Worm (Caenorhabditis elegans) whole organism, L4 larva: ENCODE measurements around the gene srt-34.

Source experiments
- F44E2.7 ChIP-seq: fragments of 200-800 bp; sonication (Bioruptor generic); IDR thresholded peaks from 2 replicates; pipeline ENCODE4 v2.1.2; 2022; ENCODE audit warnings: missing genetic modification characterization, missing compliant biosample characterization
- Y48G9A.11 ChIP-seq: fragments of 200-800 bp; sonication (Bioruptor generic); IDR thresholded peaks from 2 replicates; pipeline ENCODE4 v1.3.6; 2022; ENCODE audit warnings: missing genetic modification reagents, missing genetic modification characterization, missing compliant biosample characterization
- Y5F2A.4 ChIP-seq: fragments of 200-800 bp; sonication (Bioruptor generic); optimal IDR thresholded peaks from 2 replicates; lab custom pipeline; 2018; ENCODE audit warnings: mild to moderate bottlenecking, missing genetic modification characterization, missing compliant biosample characterization
- Y75B8A.6 ChIP-seq: fragments of 200-800 bp; sonication (Bioruptor generic); IDR thresholded peaks from 2 replicates; pipeline ENCODE4 v1.3.6; 2022; ENCODE audit warnings: missing genetic modification reagents, missing genetic modification characterization, missing compliant biosample characterization
- aha-1 ChIP-seq: fragments of 150-350 bp; peaks from one replicate; lab custom pipeline; 2014; ENCODE audit warnings: missing biosample characterization, missing genetic modification characterization
- ceh-28 ChIP-seq: fragments of 150-350 bp; optimal IDR thresholded peaks from 2 replicates; lab custom pipeline; 2014; ENCODE audit warnings: missing biosample characterization, missing genetic modification reagents, missing genetic modification characterization
- ceh-44 ChIP-seq: fragments of 200-800 bp; sonication (Bioruptor generic); IDR thresholded peaks from 2 replicates; pipeline ENCODE4 v1.3.6; 2022; ENCODE audit warnings: missing genetic modification reagents, missing genetic modification characterization, missing compliant biosample characterization
- ces-1 ChIP-seq: fragments of 150-350 bp; sonication (generic microtip); optimal IDR thresholded peaks from 4 replicates; lab custom pipeline; 2014; ENCODE audit warnings: missing biosample characterization, missing genetic modification reagents, missing genetic modification characterization
- daf-12 ChIP-seq: fragments of 150-350 bp; optimal IDR thresholded peaks from 2 replicates; lab custom pipeline; 2014; ENCODE audit warnings: missing biosample characterization, missing genetic modification reagents, missing genetic modification characterization
- daf-16 ChIP-seq, 3 experiments: sonication (generic microtip); optimal IDR thresholded peaks; 2 replicates each; lab custom pipeline; 2016 to 2017; ENCODE audit warnings: missing genetic modification characterization in 3 of 3, missing genetic modification reagents in 3 of 3, mild to moderate bottlenecking in 2 of 3, missing compliant biosample characterization in 2 of 3, missing biosample characterization in 1 of 3, moderate library complexity in 1 of 3
- daf-19 ChIP-seq: fragments of 200-800 bp; sonication (Bioruptor generic); conservative IDR thresholded peaks from 2 replicates; pipeline ENCODE4 v1.3.6; 2022; ENCODE audit warnings: missing genetic modification characterization, missing compliant biosample characterization
- daf-8 ChIP-seq: fragments of 200-800 bp; sonication (Bioruptor generic); IDR thresholded peaks from 2 replicates; pipeline ENCODE4 v1.3.6; 2022; ENCODE audit warnings: missing genetic modification characterization, missing compliant biosample characterization
- dve-1 ChIP-seq: sonication (generic microtip); optimal IDR thresholded peaks from 2 replicates; lab custom pipeline; 2017; ENCODE audit warnings: antibody characterized with exemption, mild to moderate bottlenecking, missing genetic modification characterization, missing compliant biosample characterization; ENCODE audit not compliant: insufficient read depth
- lim-7 ChIP-seq: fragments of 200-800 bp; sonication (Bioruptor generic); IDR thresholded peaks from 2 replicates; pipeline ENCODE4 v1.3.6; 2022; ENCODE audit warnings: missing genetic modification characterization, missing compliant biosample characterization
- lin-13 ChIP-seq: fragments of 150-350 bp; optimal IDR thresholded peaks from 2 replicates; lab custom pipeline; 2014; ENCODE audit warnings: missing biosample characterization, missing genetic modification reagents, missing genetic modification characterization
- lin-15B ChIP-seq: fragments of 150-350 bp; sonication (generic microtip); optimal IDR thresholded peaks from 3 replicates; lab custom pipeline; 2014; ENCODE audit warnings: missing biosample characterization, missing genetic modification characterization
- lir-3 ChIP-seq: sonication (generic microtip); optimal IDR thresholded peaks from 2 replicates; lab custom pipeline; 2016; ENCODE audit warnings: mild to moderate bottlenecking, missing genetic modification characterization, missing compliant biosample characterization
- madf-9 ChIP-seq: fragments of 200-800 bp; sonication (Bioruptor generic); conservative IDR thresholded peaks from 2 replicates; pipeline ENCODE4 v1.3.6; 2022; ENCODE audit warnings: missing genetic modification reagents, missing genetic modification characterization, missing compliant biosample characterization
- mes-2 ChIP-seq: sonication (generic microtip); optimal IDR thresholded peaks from 2 replicates; lab custom pipeline; 2016; ENCODE audit warnings: missing genotype, mild to moderate bottlenecking, missing genetic modification characterization, missing compliant biosample characterization; ENCODE audit not compliant: poor library complexity, severe bottlenecking
- mxl-2 ChIP-seq: fragments of 200-800 bp; sonication (Bioruptor generic); conservative IDR thresholded peaks from 2 replicates; pipeline ENCODE4 v1.3.6; 2022; ENCODE audit warnings: missing genetic modification reagents, missing genetic modification characterization, missing compliant biosample characterization
- mxl-3 ChIP-seq: fragments of 200-800 bp; sonication (Bioruptor generic); optimal IDR thresholded peaks from 2 replicates; lab custom pipeline; 2018; ENCODE audit warnings: mild to moderate bottlenecking, missing genetic modification characterization, missing compliant biosample characterization
- nhr-41 ChIP-seq: fragments of 200-800 bp; sonication (Bioruptor generic); IDR thresholded peaks from 2 replicates; pipeline ENCODE4 v1.3.6; 2022; ENCODE audit warnings: missing genetic modification reagents, missing genetic modification characterization, missing compliant biosample characterization
- saeg-2 ChIP-seq: fragments of 200-800 bp; sonication (Bioruptor generic); IDR thresholded peaks from 2 replicates; pipeline ENCODE4 v1.3.6; 2022; ENCODE audit warnings: missing genetic modification reagents, missing genetic modification characterization, missing compliant biosample characterization
- set-16 ChIP-seq: fragments of 200-800 bp; sonication (Bioruptor generic); IDR thresholded peaks from 2 replicates; pipeline ENCODE4 v1.3.6; 2022; ENCODE audit warnings: missing genetic modification reagents, missing genetic modification characterization, missing compliant biosample characterization
- snpc-4 ChIP-seq: fragments of 150-350 bp; optimal IDR thresholded peaks from 2 replicates; lab custom pipeline; 2014; ENCODE audit warnings: missing biosample characterization, missing genetic modification characterization
- spr-3 ChIP-seq: fragments of 200-800 bp; sonication (Bioruptor generic); optimal IDR thresholded peaks from 2 replicates; lab custom pipeline; 2018; ENCODE audit warnings: mild to moderate bottlenecking, missing genetic modification characterization, missing compliant biosample characterization
- tag-97 ChIP-seq: fragments of 200-800 bp; sonication (Bioruptor generic); IDR thresholded peaks from 2 replicates; pipeline ENCODE4 v1.3.6; 2022; ENCODE audit warnings: missing genetic modification characterization, missing compliant biosample characterization
- unc-62 ChIP-seq, 3 experiments: fragments of 150-350 bp in 1 of 3; sonication (generic microtip); optimal IDR thresholded peaks in 2 of 3; peaks in 1 of 3; 1 replicate in 1 of 3; 2 replicates in 2 of 3; lab custom pipeline; 2014 to 2017; ENCODE audit warnings: missing biosample characterization in 3 of 3, missing genetic modification characterization in 3 of 3, missing genetic modification reagents in 3 of 3, missing genotype in 1 of 3
- zfp-3 ChIP-seq: fragments of 200-800 bp; sonication (Bioruptor generic); conservative IDR thresholded peaks from 2 replicates; pipeline ENCODE4 v1.3.6; 2022; ENCODE audit warnings: missing genetic modification reagents, missing genetic modification characterization, missing compliant biosample characterization
- zip-11 ChIP-seq: fragments of 200-800 bp; sonication (Bioruptor generic); IDR thresholded peaks from 2 replicates; pipeline ENCODE4 v1.3.6; 2022; ENCODE audit warnings: missing genetic modification characterization, missing compliant biosample characterization
- ztf-7 ChIP-seq: fragments of 150-350 bp; optimal IDR thresholded peaks from 2 replicates; lab custom pipeline; 2014; ENCODE audit warnings: missing biosample characterization, missing genetic modification characterization

The srt-34 gene

DNA sequence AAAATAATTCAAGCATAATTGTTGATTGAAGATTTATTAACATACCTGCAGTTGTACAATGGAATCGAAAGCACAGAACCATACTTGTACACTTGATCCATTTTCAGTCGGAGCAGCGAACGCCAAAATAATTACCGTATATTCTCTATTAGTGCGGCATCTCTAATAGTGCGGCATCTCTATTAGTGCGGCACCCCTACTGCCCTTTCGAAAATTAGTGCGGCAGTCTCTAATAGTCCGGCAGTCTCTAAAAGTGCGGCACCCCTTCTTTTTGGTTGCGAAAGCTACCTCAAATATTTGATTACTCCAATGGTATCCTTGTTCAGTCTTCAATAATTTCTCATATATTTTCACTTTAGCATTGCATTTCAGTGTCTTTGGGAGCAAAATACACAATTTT lies at the start of gene srt-34:
Gene srt-34 (minus strand): TSS at position 101 of the 400 bp plus-strand sequence.
- TF ChIP-seq madf-9 (GFP tag; lab: Robert Waterston, UW), result no peak
- no peak for TF ChIP-seq ceh-28
- TF ChIP-seq daf-16 (GFP tag; optimal IDR thresholded peaks at IDR 0.05; lab: Kevin White, UChicago), result no peak
- no peak for TF ChIP-seq daf-16 (tag; optimal IDR thresholded peaks at IDR 0.05; lab: Kevin White, UChicago)
- TF ChIP-seq mxl-2 (GFP tag; lab: Robert Waterston, UW), result no peak
- no peak for TF ChIP-seq nhr-41 (GFP tag; lab: Robert Waterston, UW)
- TF ChIP-seq Y5F2A.4 (GFP tag; lab: Kevin White, UChicago), result no peak
- TF ChIP-seq ces-1 (GFP tag; lab: Kevin White, UChicago), result no peak
- no peak for TF ChIP-seq mes-2

ce11 chrV:2864899-2865298 lies 46.9 kb upstream of the srt-34 start, which contains the start of gene srh-240:
srh-240 (plus strand) TSS chrV:2865199.
- TF ChIP-seq snpc-4 (no peak), dve-1 (tag; lab: Kevin White, UChicago) (no peak), daf-8 (GFP tag; lab: Robert Waterston, UW) (no peak), mxl-3 (GFP tag; lab: Kevin White, UChicago) (no peak), lim-7 (no peak), daf-19 (no peak), saeg-2 (GFP tag; lab: Robert Waterston, UW) (no peak), lir-3 (tag; lab: Kevin White, UChicago) (no peak), daf-16 (GFP tag; optimal IDR thresholded peaks at IDR 0.05; lab: Kevin White, UChicago) (no peak), daf-16 (tag; optimal IDR thresholded peaks at IDR 0.05; lab: Kevin White, UChicago) (no peak), set-16 (GFP tag; lab: Robert Waterston, UW) (no peak), F44E2.7 (GFP tag; lab: Robert Waterston, UW) (no peak), ceh-28 (no peak), daf-12 (tag; lab: Kevin White, UChicago) (no peak), tag-97 (GFP tag; lab: Robert Waterston, UW) (no peak), ceh-44 (no peak)

DNA sequence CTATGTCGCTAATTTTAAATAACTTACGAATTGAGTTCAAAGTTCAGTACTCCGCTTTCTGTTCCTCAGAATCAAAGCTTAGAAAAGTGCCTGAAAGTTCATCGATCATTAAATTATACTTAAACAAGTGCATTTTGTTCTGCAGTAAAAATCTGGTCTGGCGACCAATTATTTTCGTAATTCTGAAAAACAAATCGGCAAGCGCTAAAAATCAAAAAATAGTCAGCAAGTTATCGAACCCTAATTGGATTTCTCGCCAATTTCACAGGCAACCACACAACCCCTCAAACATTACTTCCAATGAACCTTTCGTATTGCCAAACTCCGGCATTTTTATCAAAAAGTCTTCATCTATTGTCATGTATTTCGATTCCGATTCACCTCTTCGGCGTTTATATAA lies 45.0 kb upstream of the srt-34 start, which contains the start of gene srh-272:
Gene srh-272 (plus strand): TSS at position 301 of the 400 bp plus-strand sequence.
- TF ChIP-seq lin-15B (no peak), ztf-7 (tag; lab: Kevin White, UChicago) (no peak)

ce11 chrV:2861505-2861904 lies 43.5 kb upstream of the srt-34 start, which contains the start of gene srh-270:
srh-270 (minus strand) TSS chrV:2861605.
- TF ChIP-seq unc-62 (GFP tag; optimal IDR thresholded peaks at IDR 0.05 in 1 of 2; lab: Kevin White, UChicago) (peak in 1 of 2 experiments; percentile 17), unc-62 (tag; optimal IDR thresholded peaks at IDR 0.05; lab: Kevin White, UChicago) (no peak), aha-1 (tag; lab: Kevin White, UChicago) (peak; percentile 2), Y48G9A.11 (GFP tag; lab: Robert Waterston, UW) (no peak), zip-11 (GFP tag; lab: Robert Waterston, UW) (no peak)
- TF ChIP-seq, all 104 proteins: peak for 2

DNA sequence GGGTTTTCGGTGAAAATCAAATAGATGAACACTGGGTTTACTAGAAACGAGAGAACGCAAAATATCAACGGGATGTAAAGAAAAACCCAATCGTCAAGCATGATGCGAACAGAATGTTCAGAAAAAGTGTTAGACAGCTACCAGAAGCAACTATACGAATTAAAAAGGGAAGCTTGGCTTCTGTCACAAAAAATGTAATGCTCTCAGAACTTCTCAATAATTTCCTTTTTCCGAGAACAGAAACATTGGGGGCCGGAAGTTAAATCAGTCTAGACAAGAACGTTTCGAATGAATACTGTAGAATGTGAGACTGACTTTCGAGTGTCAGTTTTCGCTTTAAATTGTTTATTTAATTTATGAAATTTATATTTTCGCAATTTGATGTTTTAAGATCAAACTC lies 41.7 kb upstream of the srt-34 start, which contains the start of gene srj-54:
Gene srj-54 (minus strand): TSS at position 101 of the 400 bp plus-strand sequence.
- TF ChIP-seq zfp-3 (GFP tag; lab: Robert Waterston, UW) (no peak), lin-13 (GFP tag; lab: Kevin White, UChicago) (no peak), Y75B8A.6 (GFP tag; lab: Robert Waterston, UW) (no peak), mes-2 (no peak), spr-3 (GFP tag; lab: Kevin White, UChicago) (no peak), unc-62 (GFP tag; optimal IDR thresholded peaks at IDR 0.05 in 1 of 2; lab: Kevin White, UChicago) (peak in 1 of 2 experiments; percentile 74), unc-62 (tag; optimal IDR thresholded peaks at IDR 0.05; lab: Kevin White, UChicago) (no peak)
